Fruit fly (Drosophila melanogaster) whole organism, embryonic: Measurements from ENCODE around the gene PIG-L.

Experiments
- Awh ChIP-seq: fragments of 200-800 bp; sonication (Bioruptor generic); IDR thresholded peaks from 2 replicates; pipeline ENCODE4, ENCODE4 v1.3.6; 2022; ENCODE audit warnings: missing biosample characterization, missing genetic modification characterization
- CG11093 ChIP-seq: fragments of 200-800 bp; sonication (Bioruptor generic); IDR thresholded peaks from 3 replicates; pipeline ENCODE4 v1.3.6; 2022; ENCODE audit warnings: missing biosample characterization, missing genetic modification characterization
- CG11504 ChIP-seq: fragments of 200-800 bp; sonication (Bioruptor generic); optimal IDR thresholded peaks from 3 replicates; lab custom pipeline; 2019; ENCODE audit warnings: missing biosample characterization, mild to moderate bottlenecking, missing genetic modification characterization, moderate library complexity
- CG11560 ChIP-seq: fragments of 200-800 bp; sonication (Bioruptor generic); IDR thresholded peaks from 3 replicates; pipeline ENCODE4 v1.3.6; 2022; ENCODE audit warnings: missing biosample characterization, missing genetic modification characterization
- CG12071 ChIP-seq: fragments of 200-800 bp; sonication (Bioruptor generic); optimal IDR thresholded peaks from 3 replicates; lab custom pipeline; 2018; ENCODE audit warnings: missing biosample characterization, mild to moderate bottlenecking, missing genetic modification characterization
- CG15011 ChIP-seq: fragments of 200-800 bp; sonication (Bioruptor generic); optimal IDR thresholded peaks from 3 replicates; lab custom pipeline; 2018; ENCODE audit warnings: missing biosample characterization, mild to moderate bottlenecking, missing genetic modification characterization
- CG15514 ChIP-seq: fragments of 200-800 bp; sonication (Bioruptor generic); optimal IDR thresholded peaks from 3 replicates; lab custom pipeline; 2017; ENCODE audit warnings: missing biosample characterization, missing genetic modification characterization, mild to moderate bottlenecking, moderate library complexity, missing genetic modification reagents
- CG1602 ChIP-seq: fragments of 200-800 bp; sonication (Bioruptor generic); optimal IDR thresholded peaks from 3 replicates; lab custom pipeline; 2016; ENCODE audit warnings: missing biosample characterization, missing genetic modification characterization
- CG17568 ChIP-seq: fragments of 200-800 bp; sonication (Bioruptor generic); optimal IDR thresholded peaks from 2 replicates; lab custom pipeline; 2018; ENCODE audit warnings: missing biosample characterization, mild to moderate bottlenecking, missing genetic modification characterization, moderate library complexity
- CG17612 ChIP-seq: fragments of 200-800 bp; sonication (Bioruptor generic); IDR thresholded peaks from 2 replicates; pipeline ENCODE4 v1.3.6; 2022; ENCODE audit warnings: missing biosample characterization, missing genetic modification characterization
- CG18262 ChIP-seq: fragments of 200-800 bp; optimal IDR thresholded peaks from 3 replicates; lab custom pipeline; 2019; ENCODE audit warnings: missing biosample characterization, mild to moderate bottlenecking, missing genetic modification characterization, moderate library complexity
- CG2116 ChIP-seq: fragments of 200-800 bp; sonication (Bioruptor generic); optimal IDR thresholded peaks from 3 replicates; lab custom pipeline; 2018; ENCODE audit warnings: missing biosample characterization, mild to moderate bottlenecking, missing genetic modification characterization
- CG2712 ChIP-seq: fragments of 200-800 bp; optimal IDR thresholded peaks from 3 replicates; lab custom pipeline; 2019; ENCODE audit warnings: missing biosample characterization, mild to moderate bottlenecking, missing genetic modification characterization, moderate library complexity
- CG33213 ChIP-seq: fragments of 200-800 bp; sonication (Bioruptor generic); optimal IDR thresholded peaks from 3 replicates; lab custom pipeline; 2016; ENCODE audit warnings: missing biosample characterization, missing genetic modification characterization
- CG3995 ChIP-seq: fragments of 200-800 bp; sonication (Bioruptor generic); optimal IDR thresholded peaks from 3 replicates; lab custom pipeline; 2016; ENCODE audit warnings: missing biosample characterization, missing genetic modification characterization
- CG4424 ChIP-seq: fragments of 200-800 bp; sonication (Bioruptor generic); optimal IDR thresholded peaks from 3 replicates; lab custom pipeline; 2016; ENCODE audit warnings: missing biosample characterization, missing genetic modification characterization
- CG5953 ChIP-seq: fragments of 200-800 bp; sonication (Bioruptor generic); IDR thresholded peaks from 2 replicates; pipeline ENCODE4 v1.3.6; 2022; ENCODE audit warnings: missing biosample characterization, missing genetic modification characterization
- CG6683 ChIP-seq: fragments of 200-800 bp; sonication (Bioruptor generic); optimal IDR thresholded peaks from 2 replicates; lab custom pipeline; 2017; ENCODE audit warnings: missing biosample characterization, mild to moderate bottlenecking, missing genetic modification characterization, missing genetic modification reagents
- CG6813 ChIP-seq: fragments of 200-800 bp; sonication (Bioruptor generic); optimal IDR thresholded peaks from 2 replicates; lab custom pipeline; 2017; ENCODE audit warnings: missing biosample characterization, missing genetic modification characterization, mild to moderate bottlenecking, moderate library complexity, missing genetic modification reagents
- CG7786 ChIP-seq: fragments of 200-800 bp; sonication (Bioruptor generic); optimal IDR thresholded peaks from 2 replicates; lab custom pipeline; 2016; ENCODE audit warnings: missing biosample characterization, missing genetic modification characterization
- CG8281 ChIP-seq: fragments of 200-800 bp; sonication (Bioruptor generic); optimal IDR thresholded peaks from 2 replicates; lab custom pipeline; 2018; ENCODE audit warnings: missing biosample characterization, mild to moderate bottlenecking, missing genetic modification characterization, moderate library complexity
- CG8290 ChIP-seq, 3 experiments: fragments of 200-800 bp; sonication (Bioruptor generic); optimal IDR thresholded peaks; 2 replicates each; lab custom pipeline; 2016 to 2019; ENCODE audit warnings: missing biosample characterization in 3 of 3, missing genetic modification characterization in 3 of 3, mild to moderate bottlenecking in 2 of 3, moderate library complexity in 1 of 3
- CG8359 ChIP-seq: fragments of 200-800 bp; sonication (Bioruptor generic); optimal IDR thresholded peaks from 2 replicates; lab custom pipeline; 2017; ENCODE audit warnings: missing biosample characterization, mild to moderate bottlenecking, missing genetic modification characterization, borderline replicate concordance
- Hmx ChIP-seq: fragments of 200-800 bp; sonication (Bioruptor generic); optimal IDR thresholded peaks from 2 replicates; lab custom pipeline; 2016; ENCODE audit warnings: missing biosample characterization, missing genetic modification characterization
- Hr3 ChIP-seq: fragments of 200-800 bp; sonication (Bioruptor generic); optimal IDR thresholded peaks from 3 replicates; lab custom pipeline; 2016; ENCODE audit warnings: missing biosample characterization, missing genetic modification characterization
- Lim3 ChIP-seq: fragments of 200-800 bp; sonication (Bioruptor generic); IDR thresholded peaks from 2 replicates; pipeline ENCODE4 v1.3.6; 2022; ENCODE audit warnings: missing biosample characterization, missing genetic modification characterization
- Lpt ChIP-seq: fragments of >200 bp; optimal IDR thresholded peaks from 2 replicates; lab custom pipeline; 2018; ENCODE audit warnings: missing biosample characterization, missing genetic modification characterization
- MESR4 ChIP-seq: fragments of 200-800 bp; sonication (Bioruptor generic); optimal IDR thresholded peaks from 2 replicates; lab custom pipeline; 2018; ENCODE audit warnings: missing biosample characterization, mild to moderate bottlenecking, missing genetic modification characterization, moderate library complexity
- NC2α ChIP-seq: fragments of 200-800 bp; sonication (Bioruptor generic); optimal IDR thresholded peaks from 2 replicates; lab custom pipeline; 2016; ENCODE audit warnings: missing biosample characterization, missing genetic modification characterization
- Opbp ChIP-seq: fragments of 200-800 bp; sonication (Bioruptor generic); IDR thresholded peaks from 3 replicates; pipeline ENCODE4 v1.3.6; 2022; ENCODE audit warnings: missing biosample characterization, missing genetic modification characterization; ENCODE audit not compliant: partially characterized antibody
- PHDP ChIP-seq: fragments of 200-800 bp; sonication (Bioruptor generic); optimal IDR thresholded peaks from 3 replicates; lab custom pipeline; 2018; ENCODE audit warnings: missing biosample characterization, mild to moderate bottlenecking, missing genetic modification characterization, moderate library complexity
- abd-A ChIP-seq: fragments of 200-800 bp; sonication (Bioruptor generic); optimal IDR thresholded peaks from 3 replicates; lab custom pipeline; 2019; ENCODE audit warnings: missing biosample characterization, mild to moderate bottlenecking, missing genetic modification characterization, moderate library complexity
- ase ChIP-seq: fragments of 200-800 bp; sonication (Bioruptor generic); IDR thresholded peaks from 3 replicates; pipeline ENCODE4 v1.3.6; 2022; ENCODE audit warnings: missing biosample characterization, missing genetic modification characterization
- bcd ChIP-seq: fragments of 200-800 bp; sonication (Bioruptor generic); optimal IDR thresholded peaks from 2 replicates; lab custom pipeline; 2017; ENCODE audit warnings: missing biosample characterization, mild to moderate bottlenecking, missing genetic modification characterization
- da ChIP-seq: fragments of 200-800 bp; sonication (Bioruptor generic); optimal IDR thresholded peaks from 2 replicates; lab custom pipeline; 2016; ENCODE audit warnings: missing biosample characterization, missing genetic modification characterization
- emc ChIP-seq: fragments of 200-800 bp; sonication (Bioruptor generic); optimal IDR thresholded peaks from 2 replicates; lab custom pipeline; 2016; ENCODE audit warnings: missing biosample characterization, missing genetic modification characterization
- grau ChIP-seq: fragments of 200-800 bp; optimal IDR thresholded peaks from 3 replicates; lab custom pipeline; 2019; ENCODE audit warnings: missing biosample characterization, mild to moderate bottlenecking, missing genetic modification characterization, moderate library complexity
- grn ChIP-seq: fragments of 200-800 bp; sonication (Bioruptor generic); optimal IDR thresholded peaks from 3 replicates; lab custom pipeline; 2017; ENCODE audit warnings: missing biosample characterization, missing genetic modification characterization
- gsb-n ChIP-seq: fragments of 200-800 bp; sonication (Bioruptor generic); optimal IDR thresholded peaks from 3 replicates; lab custom pipeline; 2018; ENCODE audit warnings: missing biosample characterization, mild to moderate bottlenecking, missing genetic modification characterization
- ham ChIP-seq: fragments of 200-800 bp; sonication (Bioruptor generic); IDR thresholded peaks from 2 replicates; pipeline ENCODE4 v1.3.6; 2022; ENCODE audit warnings: missing biosample characterization, missing genetic modification characterization
- hbn ChIP-seq: fragments of 200-800 bp; sonication (Bioruptor generic); IDR thresholded peaks from 2 replicates; pipeline ENCODE4 v1.3.6; 2022; ENCODE audit warnings: missing biosample characterization, missing genetic modification characterization; ENCODE audit not compliant: partially characterized antibody
- ken ChIP-seq: fragments of 200-800 bp; sonication (Bioruptor generic); IDR thresholded peaks from 3 replicates; pipeline ENCODE4 v1.3.6; 2022; ENCODE audit warnings: missing biosample characterization, missing genetic modification characterization
- luna ChIP-seq: fragments of 200-800 bp; sonication (Bioruptor generic); optimal IDR thresholded peaks from 2 replicates; lab custom pipeline; 2016; ENCODE audit warnings: missing biosample characterization, missing genetic modification characterization
- mld ChIP-seq: fragments of 200-800 bp; sonication (Bioruptor generic); IDR thresholded peaks from 3 replicates; pipeline ENCODE4 v1.3.6; 2022; ENCODE audit warnings: missing biosample characterization, missing genetic modification characterization; ENCODE audit not compliant: partially characterized antibody
- p53 ChIP-seq: fragments of 200-800 bp; sonication (Bioruptor generic); optimal IDR thresholded peaks from 2 replicates; lab custom pipeline; 2016; ENCODE audit warnings: missing biosample characterization, missing genetic modification characterization
- shn ChIP-seq: fragments of 200-800 bp; sonication (Bioruptor generic); optimal IDR thresholded peaks from 3 replicates; lab custom pipeline; 2016; ENCODE audit warnings: missing biosample characterization, missing genetic modification characterization
- sug ChIP-seq: fragments of 200-800 bp; optimal IDR thresholded peaks from 2 replicates; lab custom pipeline; 2019; ENCODE audit warnings: missing biosample characterization, mild to moderate bottlenecking, missing genetic modification characterization, moderate library complexity
- tna ChIP-seq: fragments of 200-800 bp; sonication (Bioruptor generic); IDR thresholded peaks from 2 replicates; pipeline ENCODE4 v1.3.6; 2022; ENCODE audit warnings: missing biosample characterization, missing genetic modification characterization; ENCODE audit not compliant: partially characterized antibody
- tup ChIP-seq: fragments of 200-800 bp; sonication (Bioruptor generic); optimal IDR thresholded peaks from 2 replicates; lab custom pipeline; 2016; ENCODE audit warnings: missing biosample characterization, mild to moderate bottlenecking, missing genetic modification characterization, moderate library complexity
- wdn ChIP-seq: fragments of 200-800 bp; sonication (Bioruptor generic); IDR thresholded peaks from 2 replicates; pipeline ENCODE4 v1.3.6; 2022; ENCODE audit warnings: missing biosample characterization, missing genetic modification characterization

Gene PIG-L

DNA sequence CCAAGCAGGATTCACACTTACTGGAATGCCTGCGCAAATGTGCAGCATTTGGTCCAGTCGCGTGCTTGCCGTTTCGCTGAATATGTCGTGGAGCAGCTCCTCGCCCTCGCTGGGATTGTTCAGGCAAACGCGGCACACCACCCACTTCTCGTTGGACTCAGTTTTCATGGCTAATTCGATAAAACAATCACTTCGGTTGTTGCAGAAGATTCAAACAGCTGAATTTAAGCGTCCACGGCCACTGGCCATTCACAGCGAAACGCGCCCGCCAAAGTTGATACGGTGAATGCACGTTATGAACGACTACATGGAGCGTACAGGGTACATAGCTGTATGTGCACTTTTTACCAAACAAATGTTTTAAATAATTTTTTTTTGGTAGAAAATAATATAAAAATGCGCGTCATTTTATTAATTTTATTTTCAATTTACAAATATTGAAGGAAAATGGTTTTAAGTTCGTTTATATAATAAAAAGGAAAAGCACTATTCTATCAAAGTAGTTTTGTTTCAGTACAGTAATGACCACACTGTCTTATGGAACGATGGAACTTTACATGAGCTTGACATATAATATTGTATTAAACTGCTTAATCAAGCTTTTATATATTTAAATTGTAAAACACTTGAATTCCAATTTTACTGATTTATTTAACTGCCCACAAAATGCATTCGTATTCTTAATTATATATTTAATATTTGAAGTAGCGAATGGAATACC, 10.1 kb upstream of the PIG-L start, which contains the start of gene trem (continued):
- TF ChIP-seq emc (no peak), ase (peak; percentile 43; the same call in 2 of the 3 replicates), CG12071 (GFP tag; lab: Kevin White, UChicago) (no peak), CG11504 (tag; lab: Kevin White, UChicago) (peak; percentile 79), Awh (GFP tag; lab: Robert Waterston, UW) (no peak; the same call in 1 of the 2 replicates), CG3995 (peak; percentile 31), CG6813 (GFP tag; lab: Kevin White, UChicago) (no peak), CG11093 (peak; percentile 55; the same call in 1 of the 3 replicates), CG15514 (GFP tag; lab: Kevin White, UChicago) (peak; percentile 1), Lpt (GFP tag; lab: Kevin White, UChicago) (no peak), luna (GFP tag; lab: Kevin White, UChicago) (no peak), ham (no peak), CG8281 (tag; lab: Kevin White, UChicago) (no peak), da (no peak), grau (tag; lab: Kevin White, UChicago) (peak; percentile 99), wdn (peak; percentile 5; the same call in 1 of the 2 replicates), CG17612 (GFP tag; lab: Robert Waterston, UW) (0 out of 2 replicates have a peak, but pooled peaks have one; percentile 25), CG6683 (peak; percentile 13), NC2α (GFP tag; lab: Kevin White, UChicago) (no peak), PHDP (tag; lab: Kevin White, UChicago) (peak; percentile 67), tup (no peak), mld (GFP tag; lab: Robert Waterston, UW) (no peak), CG8359 (peak; percentile 1), CG2712 (tag; lab: Kevin White, UChicago) (peak; percentile 81), CG18262 (peak; percentile 81), CG7786 (GFP tag; lab: Kevin White, UChicago) (peak; percentile 18)

DNA sequence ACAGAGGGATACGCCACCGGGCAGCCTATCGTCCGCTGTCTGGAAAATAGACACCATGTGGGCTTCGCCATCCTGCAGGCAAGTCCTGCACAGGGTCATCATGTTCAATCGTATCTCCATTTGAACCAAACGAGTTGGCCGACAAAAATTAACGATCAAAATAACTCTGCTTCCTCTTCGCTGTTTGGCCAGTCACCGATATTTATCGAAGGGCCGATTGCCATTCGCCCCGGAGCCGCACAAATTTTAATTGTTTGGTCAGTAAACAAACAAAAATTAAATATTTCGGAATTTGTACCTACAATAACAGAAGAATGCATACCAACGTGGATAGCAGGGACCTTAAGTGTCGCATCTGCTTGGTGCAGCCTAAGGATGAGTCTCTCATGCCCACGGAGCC, 6.7 kb upstream of the PIG-L start, which contains the start of the genes CG4424 and CG4854:
TSS of gene CG4424 (minus strand) at position 200 of the 400 bp plus-strand sequence.
TSS of gene CG4854 (plus strand) at position 218 of the 400 bp plus-strand sequence.
- TF ChIP-seq abd-A (tag; lab: Kevin White, UChicago) (no peak), Lim3 (no peak), tna (GFP tag; lab: Robert Waterston, UW) (no peak), CG8290 (GFP tag; optimal IDR thresholded peaks at IDR 0.05; lab: Kevin White, UChicago) (no peak), CG8290 (tag; optimal IDR thresholded peaks at IDR 0.05; lab: Kevin White, UChicago) (no peak), CG8281 (tag; lab: Kevin White, UChicago) (no peak), MESR4 (peak; percentile 46), Hmx (no peak), CG5953 (GFP tag; lab: Robert Waterston, UW) (no peak), Hr3 (GFP tag; lab: Kevin White, UChicago) (no peak), CG2116 (no peak), CG4424 (GFP tag; lab: Kevin White, UChicago) (no peak), shn (GFP tag; lab: Kevin White, UChicago) (no peak), CG6813 (GFP tag; lab: Kevin White, UChicago) (no peak), CG11560 (tag; lab: Robert Waterston, UW) (no peak), bcd (GFP tag; lab: Kevin White, UChicago) (no peak), CG15011 (no peak), CG17568 (GFP tag; lab: Kevin White, UChicago) (no peak), Opbp (peak; percentile 45; the same call in 1 of the 3 replicates), hbn (0 out of 2 replicates have a peak, but pooled peaks have one; percentile 36), ken (no peak), gsb-n (tag; lab: Kevin White, UChicago) (no peak), sug (tag; lab: Kevin White, UChicago) (no peak), CG33213 (GFP tag; lab: Kevin White, UChicago) (no peak), p53 (GFP tag; lab: Kevin White, UChicago) (no peak), CG1602 (no peak), grn (no peak)
